Worm (Caenorhabditis elegans): ENCODE data around the gene nas-31.

Gene nas-31

ce11 chrV:10951655-10952278 is 30.1 kb upstream of the nas-31 start, which contains the start of gene F17C11.4 (continued):
- TF ChIP-seq dpl-1 (GFP tag; optimal IDR thresholded peaks at IDR 0.05) (no peak), mcd-1 (GFP tag; IDR thresholded peaks at IDR 0.05) (peak; percentile 37; the same call in 1 of the 2 replicates), sdz-38 (tag; optimal IDR thresholded peaks at IDR 0.05) (no peak), madf-3 (GFP tag; IDR thresholded peaks at IDR 0.05) (no peak), athp-1 (tag; optimal IDR thresholded peaks at IDR 0.05) (no peak), aptf-2 (GFP tag; conservative IDR thresholded peaks at IDR 0.05) (no peak), madf-6 (GFP tag; IDR thresholded peaks at IDR 0.05) (0 out of 2 replicates have a peak, but pooled peaks have one; percentile 13), hlh-12 (tag; optimal IDR thresholded peaks at IDR 0.05) (no peak), tlf-1 (GFP tag; optimal IDR thresholded peaks at IDR 0.05) (no peak), hmg-1.2 (GFP tag; IDR thresholded peaks at IDR 0.05) (peak; percentile 53; the same call in 1 of the 2 replicates), hmg-20 (GFP tag; IDR thresholded peaks at IDR 0.05) (no peak), die-1 (tag; optimal IDR thresholded peaks at IDR 0.05) (peak; percentile 33)

DNA sequence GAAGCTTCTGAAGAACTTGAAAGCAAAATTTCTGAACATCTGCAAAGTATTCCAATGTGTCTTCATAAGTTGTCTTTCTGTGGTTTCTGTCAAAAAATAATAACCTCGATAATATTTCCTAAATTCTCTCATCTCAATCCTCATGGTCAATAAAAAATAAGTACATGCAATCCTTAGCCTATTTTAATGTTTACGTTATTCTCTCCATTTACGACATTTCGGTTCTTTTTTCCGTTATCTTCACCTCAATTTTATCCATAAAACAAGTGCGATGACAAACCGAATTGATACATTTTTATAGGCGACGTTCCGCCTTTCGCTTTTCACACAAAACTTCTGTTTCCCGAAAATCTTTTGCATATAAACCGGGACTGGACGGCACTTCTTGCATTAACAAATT is 27.9 kb upstream of the nas-31 start, which contains the start of gene col-153:
Gene col-153, plus strand, starts transcription at position 301 of the 400 bp plus-strand sequence.
- TF ChIP-seq sdz-38 (tag; optimal IDR thresholded peaks at IDR 0.05) = no peak
- no peak for TF ChIP-seq ztf-6 (GFP tag; IDR thresholded peaks at IDR 0.05)
- TF ChIP-seq pha-4 (tag; optimal IDR thresholded peaks at IDR 0.05) = no peak
- TF ChIP-seq lag-1 (GFP tag; IDR thresholded peaks at IDR 0.05) = no peak
- TF ChIP-seq gei-17 (GFP tag; optimal IDR thresholded peaks at IDR 0.05) = no peak
- TF ChIP-seq ztf-25 (GFP tag; IDR thresholded peaks at IDR 0.05) = no peak
- no peak for TF ChIP-seq ceh-100 (GFP tag; IDR thresholded peaks at IDR 0.05)
- TF ChIP-seq Y95B8A.8 (GFP tag; IDR thresholded peaks at IDR 0.05) = no peak
- TF ChIP-seq Y79H2A.3 (GFP tag; conservative IDR thresholded peaks at IDR 0.05) = no peak
- TF ChIP-seq aptf-3 (GFP tag; IDR thresholded peaks at IDR 0.05) = no peak
- no peak for TF ChIP-seq tbp1 (GFP tag; optimal IDR thresholded peaks at IDR 0.05)
- TF ChIP-seq F57C9.4 (tag; optimal IDR thresholded peaks at IDR 0.05) = no peak

DNA sequence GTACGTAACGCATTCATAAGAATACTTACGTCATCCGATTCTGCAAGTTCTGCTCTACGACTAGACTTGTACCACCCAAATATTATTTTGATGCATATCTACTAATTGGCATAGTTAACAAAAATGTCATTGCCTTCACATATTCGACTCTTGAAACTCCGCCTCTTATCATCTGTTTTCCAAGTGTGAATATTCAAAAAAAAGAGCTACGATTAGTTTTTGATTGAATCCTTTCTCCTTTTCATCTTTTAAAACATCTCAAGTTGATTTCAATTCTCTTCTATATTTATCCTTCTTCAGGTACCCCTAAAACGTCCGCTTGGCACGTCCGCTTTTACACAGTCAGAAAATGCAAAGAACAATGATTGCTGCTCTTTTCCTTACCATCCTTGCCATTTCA is 26.3 kb upstream of the nas-31 start, which contains the start of gene F17C11.2:
Gene F17C11.2, plus strand, starts transcription at position 301 of the 400 bp plus-strand sequence.
- TF ChIP-seq ztf-22 (GFP tag; optimal IDR thresholded peaks at IDR 0.05) (no peak), pbrm-1 (GFP tag; IDR thresholded peaks at IDR 0.05) (no peak), cebp-1 (GFP tag; IDR thresholded peaks at IDR 0.05) (no peak), cebp-1 (tag; optimal IDR thresholded peaks at IDR 0.05) (no peak), attf-6 (GFP tag; IDR thresholded peaks at IDR 0.05) (no peak), rpc-1 (optimal IDR thresholded peaks at IDR 0.05) (no peak), rpc-1 (tag; optimal IDR thresholded peaks at IDR 0.05) (no peak), mcd-1 (GFP tag; IDR thresholded peaks at IDR 0.05) (no peak), ceh-100 (GFP tag; IDR thresholded peaks at IDR 0.05) (no peak), lsl-1 (GFP tag; optimal IDR thresholded peaks at IDR 0.05) (no peak), ztf-3 (GFP tag; optimal IDR thresholded peaks at IDR 0.05) (no peak), attf-5 (GFP tag; optimal IDR thresholded peaks at IDR 0.05) (no peak), rec-8 (tag; optimal IDR thresholded peaks at IDR 0.05) (no peak), lag-1 (GFP tag; IDR thresholded peaks at IDR 0.05) (no peak), rcor-1 (GFP tag; IDR thresholded peaks at IDR 0.05) (no peak), efl-1 (GFP tag; optimal IDR thresholded peaks at IDR 0.05) (no peak), snpc-3.4 (tag; optimal IDR thresholded peaks at IDR 0.05) (no peak), unc-62 (GFP tag; optimal IDR thresholded peaks at IDR 0.05) (no peak)

Measured in whole organism, young adult.